Worm (Caenorhabditis elegans): ENCODE data around the gene immp-1.

ce11 chrIII:11732943-11733342 is 41.8 kb upstream of the immp-1 start:
- TF ChIP-seq nhr-77 (tag; optimal IDR thresholded peaks at IDR 0.05) (no peak), ztf-11 (tag; optimal IDR thresholded peaks at IDR 0.05) (no peak), tbx-2 (tag; optimal IDR thresholded peaks at IDR 0.05) (no peak), pqm-1 (tag; optimal IDR thresholded peaks at IDR 0.05) (no peak), snpc-4 (tag; optimal IDR thresholded peaks at IDR 0.05) (no peak), nhr-237 (tag; optimal IDR thresholded peaks at IDR 0.05) (no peak), ama-1 (optimal IDR thresholded peaks at IDR 0.05) (no peak), nhr-12 (tag; optimal IDR thresholded peaks at IDR 0.05) (no peak), fos-1 (tag; optimal IDR thresholded peaks at IDR 0.05) (no peak), jun-1 (tag; optimal IDR thresholded peaks at IDR 0.05) (no peak), elt-3 (tag; optimal IDR thresholded peaks at IDR 0.05) (no peak)
